Worm (Caenorhabditis elegans): ENCODE results near the gene C10E2.5.

- no peak for TF ChIP-seq ama-1 (optimal IDR thresholded peaks at IDR 0.05)
- no peak for TF ChIP-seq ztf-11 (tag; optimal IDR thresholded peaks at IDR 0.05)
- TF ChIP-seq nhr-47 (tag; optimal IDR thresholded peaks at IDR 0.05) = no peak
- no peak for TF ChIP-seq tbx-2 (tag; optimal IDR thresholded peaks at IDR 0.05)
- TF ChIP-seq nhr-90 (tag; optimal IDR thresholded peaks at IDR 0.05; ENCODE audit: poor library complexity) = no peak
- no peak for TF ChIP-seq ceh-8 (GFP tag; optimal IDR thresholded peaks at IDR 0.05)
- TF ChIP-seq nhr-237 (tag; optimal IDR thresholded peaks at IDR 0.05) = no peak
- no peak for TF ChIP-seq egl-27 (tag; optimal IDR thresholded peaks at IDR 0.05)
- TF ChIP-seq unc-62 (GFP tag; optimal IDR thresholded peaks at IDR 0.05) = no peak
- no peak for TF ChIP-seq tlp-1 (tag; optimal IDR thresholded peaks at IDR 0.05)
Observed at ce11 chrX:16705607-16706006, 48.8 kb downstream of the C10E2.5 start.
